Worm (Caenorhabditis elegans) whole organism, late embryonic: ENCODE measurements around the gene blos-2.

Experiments
- ama-1 ChIP-seq: fragments of 150-350 bp; optimal IDR thresholded peaks from 2 replicates; lab custom pipeline; 2014
- fkh-6 ChIP-seq: sonication (generic microtip); optimal IDR thresholded peaks from 2 replicates; lab custom pipeline; 2016; ENCODE audit warnings: missing genetic modification characterization, missing compliant biosample characterization
- mec-3 ChIP-seq: sonication (generic microtip); optimal IDR thresholded peaks from 2 replicates; lab custom pipeline; 2016; ENCODE audit warnings: borderline replicate concordance, missing genetic modification characterization, missing compliant biosample characterization
- rnt-1 ChIP-seq: sonication (generic microtip); optimal IDR thresholded peaks from 2 replicates; lab custom pipeline; 2016; ENCODE audit warnings: missing genetic modification characterization, missing compliant biosample characterization
- unc-86 ChIP-seq: sonication (generic microtip); optimal IDR thresholded peaks from 2 replicates; lab custom pipeline; 2016; ENCODE audit warnings: missing genetic modification characterization, missing compliant biosample characterization

DNA sequence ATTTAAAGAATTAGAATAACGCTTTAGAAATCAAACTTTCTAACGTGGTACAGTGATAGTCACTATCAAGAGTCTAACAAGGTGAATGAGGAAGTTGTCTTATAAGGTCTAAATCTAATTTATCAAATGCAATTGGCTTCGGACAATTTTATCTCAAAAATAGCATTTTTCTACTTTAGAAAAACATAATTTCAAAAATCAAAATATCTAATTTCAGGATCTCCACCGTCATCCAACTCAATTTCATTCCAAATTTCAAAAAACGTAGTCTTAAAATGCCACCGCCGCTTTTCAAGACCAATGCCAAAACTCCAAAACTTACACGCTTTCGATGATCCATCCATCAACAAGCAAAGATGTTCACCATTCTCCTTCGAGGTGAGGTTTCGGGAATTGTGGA is 31.0 kb downstream of the blos-2 start, which contains the start of gene Y73B6BL.270:
- no peak for TF ChIP-seq fkh-6 (tag; lab: Kevin White, UChicago)
- no peak for TF ChIP-seq mec-3 (tag; lab: Kevin White, UChicago)
- TF ChIP-seq unc-86 (tag; lab: Kevin White, UChicago), result no peak
- no peak for TF ChIP-seq rnt-1
- TF ChIP-seq ama-1, result no peak
